Worm (Caenorhabditis elegans) whole organism, L1 larva: ENCODE results near the gene K11H12.8.
A peak's percentile ranks its signal among the peaks of the same experiment; 100 is the strongest.

Experiments
- C04F5.9 ChIP-seq: sonication (generic microtip); optimal IDR thresholded peaks from 2 replicates; lab custom pipeline; 2016; ENCODE audit warnings: missing genetic modification characterization, missing compliant biosample characterization
- C16A3.4 ChIP-seq: fragments of 150-350 bp; optimal IDR thresholded peaks from 2 replicates; lab custom pipeline; 2014; ENCODE audit warnings: missing biosample characterization, missing genetic modification characterization
- F16B12.6 ChIP-seq: fragments of 150-350 bp; optimal IDR thresholded peaks from 2 replicates; lab custom pipeline; 2014; ENCODE audit warnings: missing biosample characterization, missing genetic modification characterization
- Y116A8C.19 ChIP-seq: sonication (generic microtip); optimal IDR thresholded peaks from 2 replicates; lab custom pipeline; 2016; ENCODE audit warnings: missing compliant biosample characterization, missing genetic modification characterization, borderline replicate concordance
- aha-1 ChIP-seq: fragments of 150-350 bp; optimal IDR thresholded peaks from 2 replicates; lab custom pipeline; 2014; ENCODE audit warnings: missing biosample characterization, missing genetic modification characterization
- alr-1 ChIP-seq: fragments of 200-800 bp; sonication (Bioruptor generic); optimal IDR thresholded peaks from 2 replicates; lab custom pipeline; 2018; ENCODE audit warnings: borderline replicate concordance, mild to moderate bottlenecking, missing genetic modification characterization, missing compliant biosample characterization
- aly-2 ChIP-seq: fragments of 150-350 bp; optimal IDR thresholded peaks from 2 replicates; lab custom pipeline; 2014; ENCODE audit warnings: missing biosample characterization, missing genetic modification characterization
- ama-1 ChIP-seq: fragments of 150-350 bp; optimal IDR thresholded peaks from 2 replicates; lab custom pipeline; 2014
- blmp-1 ChIP-seq: fragments of 150-350 bp; optimal IDR thresholded peaks from 2 replicates; lab custom pipeline; 2014; ENCODE audit warnings: missing biosample characterization, missing genetic modification characterization
- ceh-63 ChIP-seq: fragments of 200-800 bp; sonication (Bioruptor generic); optimal IDR thresholded peaks from 2 replicates; lab custom pipeline; 2018; ENCODE audit warnings: mild to moderate bottlenecking, missing genetic modification characterization, missing compliant biosample characterization
- ceh-88 ChIP-seq: fragments of 200-800 bp; sonication (Bioruptor generic); IDR thresholded peaks from 2 replicates; pipeline ENCODE4 v1.3.6; 2022; ENCODE audit warnings: missing genetic modification characterization, missing compliant biosample characterization
- dpl-1 ChIP-seq, 3 experiments: fragments of 150-350 bp in 2 of 3; sonication (generic microtip) in 1 of 3; optimal IDR thresholded peaks; 2 replicates each; lab custom pipeline; 2014 to 2017; ENCODE audit warnings: missing biosample characterization in 3 of 3, missing genetic modification characterization in 3 of 3, missing genetic modification reagents in 3 of 3
- dsc-1 ChIP-seq: sonication (generic microtip); optimal IDR thresholded peaks from 2 replicates; lab custom pipeline; 2016; ENCODE audit warnings: mild to moderate bottlenecking, missing genetic modification characterization, missing compliant biosample characterization
- efl-1 ChIP-seq, 4 experiments: fragments of 150-350 bp; optimal IDR thresholded peaks in 3 of 4; peaks in 1 of 4; 1 replicate in 1 of 4; 2 replicates in 3 of 4; lab custom pipeline; 2014; ENCODE audit warnings: missing biosample characterization in 2 of 4, missing genetic modification characterization in 2 of 4, missing genetic modification reagents in 2 of 4
- egl-13 ChIP-seq: sonication (generic microtip); optimal IDR thresholded peaks from 2 replicates; lab custom pipeline; 2016; ENCODE audit warnings: missing genotype, missing genetic modification reagents, missing genetic modification characterization, missing compliant biosample characterization
- egl-27 ChIP-seq, 2 experiments: fragments of 150-350 bp in 1 of 2; sonication (generic microtip); optimal IDR thresholded peaks; 3 replicates each; lab custom pipeline; 2017 to 2018; ENCODE audit warnings: missing biosample characterization in 2 of 2, missing genetic modification characterization in 2 of 2, missing genetic modification reagents in 2 of 2
- elt-3 ChIP-seq, 6 experiments: fragments of 150-350 bp in 1 of 6; sonication (generic microtip); optimal IDR thresholded peaks; 2 replicates each; lab custom pipeline; 2017 to 2018; ENCODE audit warnings: missing biosample characterization in 6 of 6, missing genetic modification characterization in 6 of 6, inconsistent platforms in 1 of 6
- fkh-10 ChIP-seq: sonication (generic microtip); optimal IDR thresholded peaks from 2 replicates; lab custom pipeline; 2017; ENCODE audit warnings: missing biosample characterization, missing genetic modification reagents, missing genetic modification characterization
- fkh-4 ChIP-seq: sonication (generic microtip); optimal IDR thresholded peaks from 2 replicates; lab custom pipeline; 2016; ENCODE audit warnings: missing compliant biosample characterization, missing genetic modification characterization, borderline replicate concordance
- fkh-8 ChIP-seq: sonication (generic microtip); optimal IDR thresholded peaks from 2 replicates; lab custom pipeline; 2016; ENCODE audit warnings: mild to moderate bottlenecking, missing genetic modification characterization, missing compliant biosample characterization
- fos-1 ChIP-seq: fragments of 150-350 bp; optimal IDR thresholded peaks from 2 replicates; lab custom pipeline; 2014; ENCODE audit warnings: missing biosample characterization, missing genetic modification characterization
- hpl-2 ChIP-seq: fragments of 150-350 bp; optimal IDR thresholded peaks from 2 replicates; lab custom pipeline; 2014; ENCODE audit warnings: missing biosample characterization, missing genetic modification reagents, missing genetic modification characterization
- lin-13 ChIP-seq: fragments of 150-350 bp; optimal IDR thresholded peaks from 2 replicates; lab custom pipeline; 2014; ENCODE audit warnings: missing biosample characterization, missing genetic modification reagents, missing genetic modification characterization
- lin-15B ChIP-seq: fragments of 150-350 bp; sonication (generic microtip); optimal IDR thresholded peaks from 3 replicates; lab custom pipeline; 2014; ENCODE audit warnings: missing biosample characterization, missing genetic modification characterization
- lin-35 ChIP-seq, 2 experiments: fragments of 150-350 bp; optimal IDR thresholded peaks; 2 replicates each; lab custom pipeline; 2014; ENCODE audit warnings: missing biosample characterization in 2 of 2, missing genetic modification characterization in 2 of 2, missing genetic modification reagents in 2 of 2
- lin-39 ChIP-seq: fragments of 150-350 bp; optimal IDR thresholded peaks from 2 replicates; lab custom pipeline; 2014; ENCODE audit warnings: missing biosample characterization, missing genetic modification reagents, missing genetic modification characterization
- lir-3 ChIP-seq: sonication (generic microtip); optimal IDR thresholded peaks from 2 replicates; lab custom pipeline; 2016; ENCODE audit warnings: mild to moderate bottlenecking, missing genetic modification characterization, moderate library complexity, missing compliant biosample characterization; ENCODE audit not compliant: poor library complexity
- lsy-2 ChIP-seq, 2 experiments: fragments of 150-350 bp; optimal IDR thresholded peaks; 2 replicates each; lab custom pipeline; 2014; ENCODE audit warnings: missing biosample characterization in 2 of 2, missing genetic modification characterization in 2 of 2
- mab-9 ChIP-seq: fragments of 200-800 bp; sonication (Bioruptor generic); IDR thresholded peaks from 2 replicates; pipeline ENCODE4 v1.3.6; 2022; ENCODE audit warnings: missing genetic modification reagents, missing genetic modification characterization, missing compliant biosample characterization
- mef-2 ChIP-seq: fragments of 150-350 bp; optimal IDR thresholded peaks from 2 replicates; lab custom pipeline; 2014; ENCODE audit warnings: missing biosample characterization, missing genetic modification characterization
- mep-1 ChIP-seq: fragments of 150-350 bp; optimal IDR thresholded peaks from 2 replicates; lab custom pipeline; 2014; ENCODE audit warnings: missing biosample characterization, missing genetic modification characterization
- nhr-11 ChIP-seq: fragments of 150-350 bp; optimal IDR thresholded peaks from 2 replicates; lab custom pipeline; 2014; ENCODE audit warnings: missing biosample characterization, missing genetic modification characterization
- nhr-19 ChIP-seq: fragments of 200-800 bp; sonication (Bioruptor generic); conservative IDR thresholded peaks from 2 replicates; pipeline ENCODE4 v1.3.6; 2022; ENCODE audit warnings: missing genetic modification characterization, missing compliant biosample characterization
- nhr-20 ChIP-seq: sonication (generic microtip); optimal IDR thresholded peaks from 2 replicates; lab custom pipeline; 2016; ENCODE audit warnings: mild to moderate bottlenecking, missing genetic modification characterization, missing compliant biosample characterization
- nhr-28 ChIP-seq: fragments of 150-350 bp; optimal IDR thresholded peaks from 2 replicates; lab custom pipeline; 2014; ENCODE audit warnings: missing biosample characterization, missing genetic modification characterization
- nhr-47 ChIP-seq: sonication (generic microtip); optimal IDR thresholded peaks from 2 replicates; lab custom pipeline; 2016; ENCODE audit warnings: mild to moderate bottlenecking, missing genetic modification characterization, moderate library complexity, missing compliant biosample characterization
- nhr-71 ChIP-seq: sonication (generic microtip); optimal IDR thresholded peaks from 2 replicates; lab custom pipeline; 2016; ENCODE audit warnings: mild to moderate bottlenecking, missing genetic modification characterization, moderate library complexity, missing compliant biosample characterization
- nhr-77 ChIP-seq: fragments of 150-350 bp; optimal IDR thresholded peaks from 2 replicates; lab custom pipeline; 2014; ENCODE audit warnings: missing biosample characterization, missing genetic modification characterization
- nhr-85 ChIP-seq: sonication (generic microtip); peaks from one replicate; lab custom pipeline; 2016; ENCODE audit warnings: missing genetic modification characterization, inconsistent platforms, missing compliant biosample characterization
- nhr-90 ChIP-seq: sonication (generic microtip); optimal IDR thresholded peaks from 2 replicates; lab custom pipeline; 2016; ENCODE audit warnings: mild to moderate bottlenecking, missing genetic modification characterization, missing compliant biosample characterization; ENCODE audit not compliant: poor library complexity
- pag-3 ChIP-seq: sonication (generic microtip); optimal IDR thresholded peaks from 2 replicates; lab custom pipeline; 2017; ENCODE audit warnings: missing genetic modification characterization, mild to moderate bottlenecking, missing compliant biosample characterization, antibody characterized with exemption, borderline replicate concordance; ENCODE audit not compliant: insufficient read depth
- pax-3 ChIP-seq: fragments of 200-800 bp; sonication (Bioruptor generic); optimal IDR thresholded peaks from 2 replicates; lab custom pipeline; 2018; ENCODE audit warnings: mild to moderate bottlenecking, missing genetic modification characterization, moderate library complexity, missing compliant biosample characterization
- snpc-4 ChIP-seq: fragments of 150-350 bp; optimal IDR thresholded peaks from 2 replicates; lab custom pipeline; 2014; ENCODE audit warnings: missing biosample characterization, missing genetic modification characterization
- snu-23 ChIP-seq: sonication (generic microtip); optimal IDR thresholded peaks from 2 replicates; lab custom pipeline; 2016; ENCODE audit warnings: missing genetic modification characterization, missing compliant biosample characterization
- unc-62 ChIP-seq: fragments of 150-350 bp; optimal IDR thresholded peaks from 2 replicates; lab custom pipeline; 2014; ENCODE audit warnings: missing biosample characterization, missing genetic modification reagents, missing genetic modification characterization
- unc-98 ChIP-seq: fragments of 200-800 bp; sonication (Bioruptor generic); IDR thresholded peaks from 2 replicates; pipeline ENCODE4 v1.3.6; 2022; ENCODE audit warnings: missing genetic modification characterization, missing compliant biosample characterization
- xbp-1 ChIP-seq: sonication (generic microtip); optimal IDR thresholded peaks from 2 replicates; lab custom pipeline; 2016; ENCODE audit warnings: missing genetic modification characterization, missing compliant biosample characterization
- zag-1 ChIP-seq: fragments of 150-350 bp; optimal IDR thresholded peaks from 2 replicates; lab custom pipeline; 2014; ENCODE audit warnings: missing biosample characterization, missing genetic modification characterization
- ztf-11 ChIP-seq, 2 experiments: sonication (generic microtip); optimal IDR thresholded peaks; 2 replicates each; lab custom pipeline; 2016 to 2017; ENCODE audit warnings: missing genetic modification characterization in 2 of 2, missing biosample characterization in 1 of 2, missing compliant biosample characterization in 1 of 2
- ztf-4 ChIP-seq: fragments of 150-350 bp; optimal IDR thresholded peaks from 2 replicates; lab custom pipeline; 2014; ENCODE audit warnings: missing biosample characterization, missing genetic modification characterization

Gene K11H12.8

ce11 chrIV:661623-662022, 6.4 kb downstream of the K11H12.8 start:
- no peak for TF ChIP-seq nhr-71 (tag; lab: Kevin White, UChicago)
- peak; percentile 15 for TF ChIP-seq blmp-1 (tag; lab: Kevin White, UChicago)
- peak; percentile 20 for TF ChIP-seq lin-39 (tag; lab: Kevin White, UChicago)
- no peak for TF ChIP-seq ztf-11 (tag; optimal IDR thresholded peaks at IDR 0.05; lab: Kevin White, UChicago)
- peak; percentile 61 for TF ChIP-seq dsc-1

- TF ChIP-seq pag-3 (tag; lab: Kevin White, UChicago) (peak; percentile 94), lin-15B (no peak), nhr-77 (tag; lab: Kevin White, UChicago) (no peak), F16B12.6 (no peak), unc-62 (GFP tag; lab: Kevin White, UChicago) (no peak), lin-35 (GFP tag; optimal IDR thresholded peaks at IDR 0.05; lab: Kevin White, UChicago) (peak in 1 of 2 experiments; percentile 0), egl-13 (tag; lab: Kevin White, UChicago) (no peak), ztf-11 (tag; optimal IDR thresholded peaks at IDR 0.05; lab: Kevin White, UChicago) (no peak), mab-9 (GFP tag; lab: Robert Waterston, UW) (no peak), fkh-8 (tag; lab: Kevin White, UChicago) (no peak), ceh-63 (GFP tag; lab: Kevin White, UChicago) (no peak), mep-1 (peak; percentile 60), ceh-88 (no peak), lir-3 (tag; lab: Kevin White, UChicago) (no peak), snpc-4 (tag; lab: Kevin White, UChicago) (no peak), C04F5.9 (tag; lab: Kevin White, UChicago) (no peak), C16A3.4 (no peak), fkh-4 (no peak), nhr-11 (no peak), alr-1 (tag; lab: Kevin White, UChicago) (no peak), nhr-90 (tag; lab: Kevin White, UChicago) (no peak), mef-2 (no peak), pax-3 (no peak), nhr-19 (GFP tag; lab: Robert Waterston, UW) (no peak), nhr-28 (tag; lab: Kevin White, UChicago) (no peak), egl-27 (tag; optimal IDR thresholded peaks at IDR 0.05; lab: Kevin White, UChicago) (no peak), xbp-1 (tag; lab: Kevin White, UChicago) (no peak), elt-3 (tag; optimal IDR thresholded peaks at IDR 0.05; lab: Kevin White, UChicago) (peak in 1 of 6 experiments; percentile 47), nhr-20 (tag; lab: Kevin White, UChicago) (no peak), ztf-4 (tag; lab: Kevin White, UChicago) (no peak), dpl-1 (GFP tag; optimal IDR thresholded peaks at IDR 0.05; lab: Kevin White, UChicago) (no peak), aly-2 (no peak), efl-1 (optimal IDR thresholded peaks at IDR 0.05; lab: Kevin White, UChicago) (no peak), efl-1 (GFP tag; optimal IDR thresholded peaks at IDR 0.05 in 1 of 2; lab: Kevin White, UChicago) (peak in 1 of 2 experiments; percentile 45), ama-1 (no peak), lsy-2 (tag; optimal IDR thresholded peaks at IDR 0.05; lab: Kevin White, UChicago) (peak in 1 of 2 experiments; percentile 54), fkh-10 (no peak), blmp-1 (tag; lab: Kevin White, UChicago) (peak; percentile 63), lin-13 (GFP tag; lab: Kevin White, UChicago) (no peak), Y116A8C.19 (tag; lab: Kevin White, UChicago) (no peak), nhr-85 (peak; percentile 85), zag-1 (tag; lab: Kevin White, UChicago) (no peak), nhr-71 (tag; lab: Kevin White, UChicago) (no peak), aha-1 (tag; lab: Kevin White, UChicago) (no peak), nhr-47 (tag; lab: Kevin White, UChicago) (no peak), snu-23 (GFP tag; lab: Kevin White, UChicago) (peak; percentile 37), fos-1 (tag; lab: Kevin White, UChicago) (no peak), hpl-2 (no peak), unc-98 (GFP tag; lab: Robert Waterston, UW) (no peak)
These were observed 8.9 kb downstream of the K11H12.8 start for ce11 chrIV:664122-664521.
